Fruit fly (Drosophila melanogaster): ENCODE data around the gene CG42655.

Gene CG42655

DNA sequence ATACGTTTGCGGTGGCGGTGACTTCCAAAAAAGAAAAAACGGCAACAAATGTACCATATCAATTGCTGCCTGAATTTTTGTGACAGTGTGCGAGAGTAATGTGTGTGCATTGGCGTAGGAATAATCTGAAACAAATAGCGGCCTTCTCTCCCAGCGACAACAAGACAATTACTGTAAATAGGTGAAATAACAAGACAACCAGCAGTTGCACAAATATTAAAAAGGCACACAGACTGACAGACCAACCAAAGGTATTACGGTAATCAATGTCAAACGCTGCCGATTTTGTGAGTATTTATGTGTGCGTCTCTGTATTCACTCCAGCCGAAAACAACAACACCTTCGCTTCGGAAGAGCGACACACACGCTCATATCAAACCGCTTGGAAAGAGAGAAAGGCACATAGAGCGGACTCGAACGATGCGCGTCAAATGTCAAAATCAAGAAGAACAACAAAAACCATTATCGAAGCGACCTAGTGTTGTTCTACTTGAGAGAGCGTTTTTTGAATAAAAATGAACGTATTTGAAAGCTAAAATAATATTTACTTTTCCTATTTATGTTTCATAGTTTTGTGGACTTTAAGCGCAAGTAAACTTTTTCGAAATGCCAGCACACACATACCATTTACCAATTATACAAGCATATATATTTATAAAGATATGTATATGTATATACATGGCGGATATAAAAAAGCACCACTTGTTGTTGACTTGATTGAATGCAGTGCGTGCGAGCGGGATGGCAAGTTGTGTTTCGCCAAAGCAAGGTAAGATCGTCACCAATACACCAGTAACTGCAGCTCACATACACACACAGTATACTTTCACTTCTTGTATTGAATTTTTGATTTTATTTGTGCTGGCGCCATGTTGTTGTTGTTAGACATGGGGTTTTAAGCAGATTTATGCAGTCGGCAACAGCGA is 46.5 kb downstream of the CG42655 start (continued):
- TF ChIP-seq Awh (GFP tag; IDR thresholded peaks at IDR 0.05): peak; percentile 82
- no peak for TF ChIP-seq crc (GFP tag; optimal IDR thresholded peaks at IDR 0.05)
- peak; percentile 66 for TF ChIP-seq Fer3 (tag; optimal IDR thresholded peaks at IDR 0.05)
- peak; percentile 37 for TF ChIP-seq CG12299 (tag; optimal IDR thresholded peaks at IDR 0.05)
- TF ChIP-seq so (GFP tag; IDR thresholded peaks at IDR 0.05): peak; percentile 64; the same call in 2 of the 3 replicates
- TF ChIP-seq CG32767 (GFP tag; IDR thresholded peaks at IDR 0.05): peak; percentile 51; the same call in 1 of the 2 replicates
- TF ChIP-seq Trl (optimal IDR thresholded peaks at IDR 0.05): peak; percentile 66 to 86
- peak; percentile 77 for TF ChIP-seq Trl (GFP tag; optimal IDR thresholded peaks at IDR 0.05)
- TF ChIP-seq CG14965 (GFP tag; optimal IDR thresholded peaks at IDR 0.05; ENCODE audit: borderline replicate concordance): peak; percentile 74
- TF ChIP-seq Chrac-16 (GFP tag; optimal IDR thresholded peaks at IDR 0.05): no peak
- peak; percentile 43 for TF ChIP-seq CG18262 (tag; optimal IDR thresholded peaks at IDR 0.05)
- TF ChIP-seq Xbp1 (GFP tag; optimal IDR thresholded peaks at IDR 0.05): no peak
- TF ChIP-seq ERR (GFP tag; optimal IDR thresholded peaks at IDR 0.05): peak; percentile 83
- TF ChIP-seq CG13894 (tag; optimal IDR thresholded peaks at IDR 0.05): peak; percentile 10
- TF ChIP-seq CG3407 (GFP tag; optimal IDR thresholded peaks at IDR 0.05): peak; percentile 86
- no peak for TF ChIP-seq CG10565 (GFP tag; optimal IDR thresholded peaks at IDR 0.05)
- peak; percentile 63 for TF ChIP-seq CG17359 (tag; optimal IDR thresholded peaks at IDR 0.05)
- TF ChIP-seq CG8281 (tag; optimal IDR thresholded peaks at IDR 0.05): no peak
- TF ChIP-seq her (GFP tag; optimal IDR thresholded peaks at IDR 0.05): peak; percentile 72
- TF ChIP-seq Taf1 (GFP tag; IDR thresholded peaks at IDR 0.05): no peak
- TF ChIP-seq bigmax (GFP tag; optimal IDR thresholded peaks at IDR 0.05): peak; percentile 1
- peak; percentile 90 for TF ChIP-seq ATbp (GFP tag; optimal IDR thresholded peaks at IDR 0.05)
- TF ChIP-seq p53 (GFP tag; optimal IDR thresholded peaks at IDR 0.05): peak; percentile 33
- TF ChIP-seq Deaf1 (tag; optimal IDR thresholded peaks at IDR 0.05): no peak
- TF ChIP-seq oc (tag; optimal IDR thresholded peaks at IDR 0.05): peak; percentile 71
- TF ChIP-seq NK7.1 (GFP tag; optimal IDR thresholded peaks at IDR 0.05): peak; percentile 31
- TF ChIP-seq CG17361 (GFP tag; IDR thresholded peaks at IDR 0.05): peak; percentile 40; the same call in 1 of the 3 replicates
- peak; percentile 65; the same call in 2 of the 3 replicates for TF ChIP-seq H15 (GFP tag; IDR thresholded peaks at IDR 0.05)
- TF ChIP-seq nau (GFP tag; optimal IDR thresholded peaks at IDR 0.05): peak; percentile 74
- TF ChIP-seq Hsf (GFP tag; optimal IDR thresholded peaks at IDR 0.05): peak; percentile 58
- TF ChIP-seq HmgZ (tag; optimal IDR thresholded peaks at IDR 0.05): peak; percentile 58
- peak in 1 of 2 experiments; percentile 81 for TF ChIP-seq eve (GFP tag; optimal IDR thresholded peaks at IDR 0.05)
- no peak for TF ChIP-seq pita (GFP tag; optimal IDR thresholded peaks at IDR 0.05)
- peak; percentile 41 for TF ChIP-seq CG33557 (GFP tag; optimal IDR thresholded peaks at IDR 0.05)
- peak; percentile 11 for TF ChIP-seq CG18476 (GFP tag; optimal IDR thresholded peaks at IDR 0.05)
- peak; percentile 24 for TF ChIP-seq CG17802 (tag; optimal IDR thresholded peaks at IDR 0.05)
- peak; percentile 78 for TF ChIP-seq Fer1 (GFP tag; optimal IDR thresholded peaks at IDR 0.05)
- peak; percentile 55; the same call in 1 of the 2 replicates for TF ChIP-seq sob (GFP tag; IDR thresholded peaks at IDR 0.05)
- peak in 1 of 3 experiments; percentile 56 for TF ChIP-seq lola (GFP tag; optimal IDR thresholded peaks at IDR 0.05)
- no peak for TF ChIP-seq mam (GFP tag; optimal IDR thresholded peaks at IDR 0.05)
- peak; percentile 46 for TF ChIP-seq nerfin-1 (tag; optimal IDR thresholded peaks at IDR 0.05)
- TF ChIP-seq CG15479 (GFP tag; optimal IDR thresholded peaks at IDR 0.05): peak; percentile 60
- peak; percentile 22 for TF ChIP-seq Dad (GFP tag; optimal IDR thresholded peaks at IDR 0.05)
- TF ChIP-seq NC2α (GFP tag; optimal IDR thresholded peaks at IDR 0.05): peak; percentile 12
- peak; percentile 92 for TF ChIP-seq lab (GFP tag; optimal IDR thresholded peaks at IDR 0.05)
- TF ChIP-seq CG2889 (GFP tag; IDR thresholded peaks at IDR 0.05): no peak
- TF ChIP-seq CG31365 (tag; optimal IDR thresholded peaks at IDR 0.05): peak; percentile 55
- peak; percentile 44 for TF ChIP-seq Sox102F (GFP tag; optimal IDR thresholded peaks at IDR 0.05)
